Worm (Caenorhabditis elegans) whole organism, L4/young adult: Measurements from ENCODE around the gene F47B7.2.

Source experiments
- W03F9.2 ChIP-seq: fragments of 150-350 bp; optimal IDR thresholded peaks from 2 replicates; lab custom pipeline; 2014; ENCODE audit warnings: missing biosample characterization, missing genetic modification characterization
- him-1 ChIP-seq: sonication (generic microtip); optimal IDR thresholded peaks from 2 replicates; lab custom pipeline; 2016; ENCODE audit warnings: missing genotype, missing genetic modification reagents, missing genetic modification characterization, missing compliant biosample characterization

- TF ChIP-seq him-1 (tag; lab: Kevin White, UChicago), result no peak
- no peak for TF ChIP-seq W03F9.2 (tag; lab: Kevin White, UChicago)
These were observed 15.9 kb downstream of the F47B7.2 start for ce11 chrX:3788483-3788882.
